Fruit fly (Drosophila melanogaster) whole organism, embryonic: ENCODE results near the gene CG43448.

ENCODE experiments used
- CG12071 ChIP-seq: fragments of 200-800 bp; sonication (Bioruptor generic); optimal IDR thresholded peaks from 3 replicates; lab custom pipeline; 2018; ENCODE audit warnings: missing biosample characterization, mild to moderate bottlenecking, missing genetic modification characterization
- CG7745 ChIP-seq: fragments of 200-800 bp; sonication (Bioruptor generic); optimal IDR thresholded peaks from 2 replicates; lab custom pipeline; 2018; ENCODE audit warnings: missing biosample characterization, mild to moderate bottlenecking, missing genetic modification characterization, moderate library complexity
- CG7963 ChIP-seq: fragments of 200-800 bp; sonication (Bioruptor generic); IDR thresholded peaks from 3 replicates; pipeline ENCODE4 v1.3.6; 2022; ENCODE audit warnings: missing biosample characterization, missing genetic modification characterization; ENCODE audit not compliant: partially characterized antibody
- CG8089 ChIP-seq: fragments of 200-800 bp; sonication (Bioruptor generic); optimal IDR thresholded peaks from 3 replicates; lab custom pipeline; 2016; ENCODE audit warnings: missing biosample characterization, missing genetic modification characterization
- CG8281 ChIP-seq: fragments of 200-800 bp; sonication (Bioruptor generic); optimal IDR thresholded peaks from 2 replicates; lab custom pipeline; 2018; ENCODE audit warnings: missing biosample characterization, mild to moderate bottlenecking, missing genetic modification characterization, moderate library complexity
- MTF-1 ChIP-seq: fragments of 200-800 bp; sonication (Bioruptor generic); optimal IDR thresholded peaks from 2 replicates; lab custom pipeline; 2018; ENCODE audit warnings: missing biosample characterization, mild to moderate bottlenecking, missing genetic modification characterization, borderline replicate concordance
- nmo ChIP-seq: fragments of 200-800 bp; sonication (Bioruptor generic); optimal IDR thresholded peaks from 2 replicates; lab custom pipeline; 2018; ENCODE audit warnings: missing biosample characterization, mild to moderate bottlenecking, missing genetic modification characterization, moderate library complexity
- sna ChIP-seq: fragments of 200-800 bp; sonication (Bioruptor generic); IDR thresholded peaks from 2 replicates; pipeline ENCODE4 v1.3.6; 2022; ENCODE audit warnings: missing biosample characterization, missing genetic modification characterization; ENCODE audit not compliant: partially characterized antibody

DNA sequence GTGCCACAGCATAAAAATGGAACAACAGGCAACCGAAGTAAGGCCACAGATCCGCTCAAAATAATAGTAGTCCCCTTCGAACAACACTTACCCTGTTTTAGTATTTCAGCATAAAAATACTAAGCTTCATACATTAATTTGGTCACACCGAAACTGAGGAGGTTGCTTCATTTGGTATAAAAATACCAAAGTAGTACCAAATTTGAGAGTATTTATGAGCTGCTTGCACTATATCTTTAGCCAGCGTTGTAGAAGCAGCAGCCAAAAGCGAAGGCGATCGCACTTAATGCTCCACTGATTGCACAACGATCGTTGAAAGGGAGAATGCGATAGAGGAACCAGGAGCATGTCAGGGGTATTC, 21.4 kb upstream of the CG43448 start:
- no peak for TF ChIP-seq sna (GFP tag; lab: Robert Waterston, UW)
- TF ChIP-seq CG7963, result no peak
- TF ChIP-seq CG8281 (tag; lab: Kevin White, UChicago), result no peak
- TF ChIP-seq CG12071 (GFP tag; lab: Kevin White, UChicago), result no peak
- no peak for TF ChIP-seq nmo
- no peak for TF ChIP-seq CG7745
- no peak for TF ChIP-seq CG8089 (GFP tag; lab: Kevin White, UChicago)
- TF ChIP-seq MTF-1, result no peak
